Worm (Caenorhabditis elegans): Measurements from ENCODE around the gene tbc-20.

- TF ChIP-seq ama-1 (optimal IDR thresholded peaks at IDR 0.05) (no peak), tbx-11 (GFP tag; IDR thresholded peaks at IDR 0.05) (no peak), hnd-1 (tag; optimal IDR thresholded peaks at IDR 0.05) (no peak), ceh-13 (GFP tag; optimal IDR thresholded peaks at IDR 0.05) (no peak), hmbx-1 (tag; optimal IDR thresholded peaks at IDR 0.05) (no peak), flt-1 (GFP tag; IDR thresholded peaks at IDR 0.05) (no peak), sea-1 (GFP tag; conservative IDR thresholded peaks at IDR 0.05) (no peak), ceh-36 (tag; optimal IDR thresholded peaks at IDR 0.05) (no peak), F13C5.2 (tag; optimal IDR thresholded peaks at IDR 0.05) (no peak), tra-4 (tag; optimal IDR thresholded peaks at IDR 0.05) (no peak), scrt-1 (GFP tag; IDR thresholded peaks at IDR 0.05) (no peak)
Observed at ce11 chrII:14778092-14778491, 20.2 kb upstream of the tbc-20 start, which contains the start of gene Y54E2A.8.

All from whole organism, early embryonic.